Fruit fly (Drosophila melanogaster): Measurements from ENCODE around the gene CG9948.

- TF ChIP-seq esn (GFP tag; optimal IDR thresholded peaks at IDR 0.05) (no peak), CG11294 (GFP tag; IDR thresholded peaks at IDR 0.05) (no peak), Hr38 (GFP tag; optimal IDR thresholded peaks at IDR 0.05) (no peak), CG34406 (GFP tag; optimal IDR thresholded peaks at IDR 0.05) (no peak), Gug (GFP tag; IDR thresholded peaks at IDR 0.05) (no peak), Blimp-1 (GFP tag; optimal IDR thresholded peaks at IDR 0.05) (no peak), spab (GFP tag; optimal IDR thresholded peaks at IDR 0.05) (no peak), Eip78C (GFP tag) (no peak), fd59A (GFP tag; optimal IDR thresholded peaks at IDR 0.05) (no peak), pdm3 (GFP tag; optimal IDR thresholded peaks at IDR 0.05) (no peak), CG10669 (GFP tag; optimal IDR thresholded peaks at IDR 0.05) (no peak), Sox102F (GFP tag; optimal IDR thresholded peaks at IDR 0.05) (no peak), dsx (GFP tag; optimal IDR thresholded peaks at IDR 0.05; ENCODE audit: poor library complexity, severe bottlenecking) (no peak), Ets21C (GFP tag; optimal IDR thresholded peaks at IDR 0.05) (no peak)
Measured at dm6 chr3L:6942831-6943114, 13.0 kb upstream of the CG9948 start, which contains the start of gene tow.

All from whole organism, prepupa.